Fruit fly (Drosophila melanogaster): ENCODE measurements around the gene Nemp.

DNA sequence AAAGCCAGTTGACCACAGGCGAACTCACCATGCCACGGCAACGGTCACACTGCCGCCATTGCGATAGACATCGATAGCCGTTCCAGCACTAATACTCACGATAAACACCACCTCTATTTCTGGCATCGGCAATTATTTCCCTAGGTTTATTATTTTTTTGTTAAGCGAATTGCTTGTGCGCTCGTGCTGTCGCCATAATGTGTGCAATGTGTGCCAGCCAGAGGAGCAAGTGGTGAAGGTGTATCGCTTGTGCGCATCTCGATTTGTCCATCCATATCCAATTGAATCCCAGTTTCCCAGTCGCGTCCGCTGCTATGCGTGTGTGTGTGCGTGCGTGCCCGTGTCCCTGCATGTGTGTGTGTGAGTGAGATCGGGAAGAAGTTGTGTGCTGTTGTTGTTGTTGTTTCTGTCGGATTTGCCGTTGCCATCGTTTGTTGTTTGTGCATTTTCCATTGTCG, 44.2 kb downstream of the Nemp start, which contains the start of gene mbt:
- no peak for TF ChIP-seq CG8478 (optimal IDR thresholded peaks at IDR 0.05)
- TF ChIP-seq usp (GFP tag; optimal IDR thresholded peaks at IDR 0.05) = no peak
- no peak for TF ChIP-seq psq (optimal IDR thresholded peaks at IDR 0.05)
- no peak for TF ChIP-seq pan (optimal IDR thresholded peaks at IDR 0.05)
